Fruit fly (Drosophila melanogaster): Measurements from ENCODE around the gene CG43373.

Gene CG43373

dm6 chr3L:16497198-16497701 lies 45.9 kb downstream of the CG43373 start, which contains the start of gene st:
TSS of gene st (plus strand) at chr3L:16497651.
- TF ChIP-seq Clk (GFP tag; optimal IDR thresholded peaks at IDR 0.05) = no peak
- TF ChIP-seq CG11617 (GFP tag; optimal IDR thresholded peaks at IDR 0.05) = no peak
- peak; percentile 3 for TF ChIP-seq tj (GFP tag; optimal IDR thresholded peaks at IDR 0.05)
- peak; percentile 18 for TF ChIP-seq CG7101 (tag; optimal IDR thresholded peaks at IDR 0.05)
- TF ChIP-seq CG33017 (tag; optimal IDR thresholded peaks at IDR 0.05) = peak; percentile 8
- TF ChIP-seq Mnt (GFP tag; optimal IDR thresholded peaks at IDR 0.05) = no peak
- TF ChIP-seq CG7045 (GFP tag; optimal IDR thresholded peaks at IDR 0.05) = no peak
- TF ChIP-seq bab1 (GFP tag; optimal IDR thresholded peaks at IDR 0.05) = no peak
- no peak for TF ChIP-seq Crg-1 (GFP tag; optimal IDR thresholded peaks at IDR 0.05)

DNA sequence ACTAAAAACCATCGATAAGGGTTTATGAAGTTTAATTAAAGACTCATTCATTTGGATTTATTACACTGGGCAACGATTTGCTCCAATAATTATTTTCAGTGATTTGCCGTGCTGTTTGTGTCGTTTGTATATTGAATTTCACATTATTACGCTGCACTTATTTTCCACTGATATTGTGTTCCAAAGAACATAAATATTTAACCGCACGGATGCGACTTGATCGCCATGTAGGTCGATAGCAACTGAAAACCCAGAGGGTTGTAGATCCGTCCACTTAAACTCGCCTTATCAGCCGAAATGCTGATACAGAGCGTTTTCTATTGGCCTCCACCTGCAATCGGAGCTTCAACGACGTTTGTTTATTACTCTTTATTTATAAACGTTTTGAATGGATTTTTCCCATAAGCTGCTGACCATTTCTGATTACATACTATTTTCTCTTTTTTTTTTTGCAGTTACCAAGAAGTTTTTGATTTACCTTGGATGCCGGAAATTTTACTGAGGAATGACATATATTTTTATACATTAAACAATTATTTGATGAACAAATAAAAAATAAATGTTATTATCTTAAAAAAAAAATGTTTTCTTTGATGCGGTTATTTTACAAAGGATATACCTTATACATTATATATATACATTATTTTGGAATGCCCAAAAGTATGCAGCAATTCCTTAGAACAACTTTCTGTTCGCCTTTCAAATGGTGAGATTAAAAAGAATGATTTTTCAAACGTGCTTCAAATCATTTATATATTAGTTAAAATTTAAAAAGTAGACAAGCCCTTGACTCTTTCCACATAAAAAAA lies 47.0 kb downstream of the CG43373 start, which contains the start of gene CG42514:
Gene CG42514 (minus strand): TSS at position 248 of the 809 bp plus-strand sequence.
- TF ChIP-seq tj (GFP tag; optimal IDR thresholded peaks at IDR 0.05) = peak; percentile 90
- no peak for TF ChIP-seq CG14711 (tag; optimal IDR thresholded peaks at IDR 0.05)
- TF ChIP-seq Clk (GFP tag; optimal IDR thresholded peaks at IDR 0.05) = no peak
- TF ChIP-seq CG7101 (tag; optimal IDR thresholded peaks at IDR 0.05) = peak; percentile 31
- peak; percentile 86 for TF ChIP-seq kay (GFP tag; ENCODE audit: borderline replicate concordance)
- peak; percentile 37 for TF ChIP-seq Mnt (GFP tag; optimal IDR thresholded peaks at IDR 0.05)
- peak; percentile 82 for TF ChIP-seq cic (GFP tag; optimal IDR thresholded peaks at IDR 0.05)
- TF ChIP-seq pad (GFP tag; optimal IDR thresholded peaks at IDR 0.05) = no peak

DNA sequence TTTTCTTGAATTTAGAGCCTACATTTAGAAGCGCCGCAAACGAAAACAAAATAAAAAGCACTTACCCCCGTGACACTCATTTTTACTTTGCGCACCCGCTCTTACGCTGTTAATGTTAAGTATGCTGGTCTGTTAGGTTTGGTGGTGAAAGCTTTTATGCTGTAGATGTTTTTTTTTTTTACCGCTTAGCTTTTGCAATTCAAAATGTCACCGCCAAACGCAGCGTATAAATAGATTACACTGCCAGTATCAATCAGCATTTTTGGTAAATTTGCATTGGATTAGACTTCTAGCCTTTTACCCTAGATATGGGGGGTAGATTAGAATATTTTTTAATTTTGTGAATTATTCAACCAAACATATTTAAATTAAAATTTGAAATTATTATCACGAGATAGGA lies 47.9 kb downstream of the CG43373 start:
- no peak for TF ChIP-seq pad (GFP tag; optimal IDR thresholded peaks at IDR 0.05)

dm6 chr3L:16494651-16495074 lies 48.5 kb downstream of the CG43373 start:
- TF ChIP-seq cic (GFP tag; optimal IDR thresholded peaks at IDR 0.05) (no peak), Clk (GFP tag; optimal IDR thresholded peaks at IDR 0.05) (no peak), Hr96 (GFP tag; optimal IDR thresholded peaks at IDR 0.05) (no peak)

DNA sequence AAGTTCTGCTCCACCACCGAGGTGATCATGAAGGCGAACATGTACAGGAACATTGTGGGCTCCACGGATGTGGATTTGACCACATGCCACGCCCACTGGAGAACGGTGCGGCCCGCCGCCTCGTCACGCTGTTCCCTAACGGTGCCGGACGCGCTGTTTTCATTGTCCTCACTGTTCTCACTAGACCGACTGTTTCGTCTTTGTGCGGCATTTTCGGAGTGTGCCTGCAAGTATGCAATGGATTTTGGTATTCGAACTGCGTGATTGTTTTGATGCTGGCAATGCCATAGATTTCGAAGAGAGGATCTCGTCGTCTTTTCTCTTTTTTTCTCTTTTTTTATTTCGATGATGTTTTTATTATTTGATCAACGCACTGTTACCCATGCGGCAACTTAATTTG lies 49.5 kb downstream of the CG43373 start:
- TF ChIP-seq Clk (GFP tag; optimal IDR thresholded peaks at IDR 0.05) (no peak), ovo (GFP tag; optimal IDR thresholded peaks at IDR 0.05) (no peak), CG33017 (tag; optimal IDR thresholded peaks at IDR 0.05) (no peak), Mnt (GFP tag; optimal IDR thresholded peaks at IDR 0.05) (no peak), cic (GFP tag; optimal IDR thresholded peaks at IDR 0.05) (no peak), cnc (optimal IDR thresholded peaks at IDR 0.05) (no peak), toe (GFP tag; optimal IDR thresholded peaks at IDR 0.05) (no peak)

DNA sequence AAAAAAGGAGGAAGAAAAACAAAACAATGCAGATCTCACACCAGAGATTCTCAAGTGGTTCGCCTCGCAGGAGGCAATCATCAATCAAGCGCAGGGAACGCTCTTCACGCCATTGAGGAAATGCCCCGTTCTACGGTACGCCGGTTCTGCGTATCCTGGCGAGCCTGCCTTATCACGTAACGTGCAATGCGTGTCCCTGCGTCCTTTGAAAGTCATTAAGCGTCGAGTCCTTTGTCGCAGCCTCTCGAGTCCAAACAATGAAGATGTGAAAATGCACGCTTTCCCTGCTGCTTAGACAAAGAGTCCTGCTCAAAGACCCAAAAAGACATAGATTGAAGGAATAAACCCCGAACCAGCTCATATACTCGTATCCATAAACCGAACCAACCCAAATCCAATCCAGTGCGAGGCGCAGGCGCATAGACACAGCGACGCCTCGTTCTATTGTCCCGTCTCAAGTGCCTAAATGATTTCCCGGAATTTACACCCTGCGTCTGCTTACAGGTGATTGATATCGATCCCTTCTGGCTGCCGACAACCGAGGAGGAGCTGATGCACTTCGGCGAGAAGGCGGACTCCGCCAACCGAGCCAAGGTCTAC lies 52.1 kb downstream of the CG43373 start:
- TF ChIP-seq CG1620 (GFP tag; optimal IDR thresholded peaks at IDR 0.05) (no peak), Hr96 (GFP tag; optimal IDR thresholded peaks at IDR 0.05) (no peak), cnc (optimal IDR thresholded peaks at IDR 0.05) (no peak), CG12768 (GFP tag; optimal IDR thresholded peaks at IDR 0.05) (no peak), bab1 (GFP tag; optimal IDR thresholded peaks at IDR 0.05) (no peak), ovo (GFP tag; optimal IDR thresholded peaks at IDR 0.05) (no peak), Mnt (GFP tag; optimal IDR thresholded peaks at IDR 0.05) (no peak), CG5204 (GFP tag; optimal IDR thresholded peaks at IDR 0.05) (no peak), kay (GFP tag; ENCODE audit: borderline replicate concordance) (no peak), CG11617 (GFP tag; optimal IDR thresholded peaks at IDR 0.05) (no peak), CG7101 (tag; optimal IDR thresholded peaks at IDR 0.05) (no peak), pad (GFP tag; optimal IDR thresholded peaks at IDR 0.05) (no peak)

dm6 chr3L:16490583-16490880 lies 52.6 kb downstream of the CG43373 start:
- no peak for TF ChIP-seq bab1 (GFP tag; optimal IDR thresholded peaks at IDR 0.05)
- no peak for TF ChIP-seq CG5204 (GFP tag; optimal IDR thresholded peaks at IDR 0.05)
- no peak for TF ChIP-seq Crg-1 (GFP tag; optimal IDR thresholded peaks at IDR 0.05)
- TF ChIP-seq cic (GFP tag; optimal IDR thresholded peaks at IDR 0.05) = no peak
- no peak for TF ChIP-seq CG14711 (tag; optimal IDR thresholded peaks at IDR 0.05)
- no peak for TF ChIP-seq pad (GFP tag; optimal IDR thresholded peaks at IDR 0.05)
- no peak for TF ChIP-seq CG7045 (GFP tag; optimal IDR thresholded peaks at IDR 0.05)
- no peak for TF ChIP-seq ovo (GFP tag; optimal IDR thresholded peaks at IDR 0.05)
- TF ChIP-seq CG33017 (tag; optimal IDR thresholded peaks at IDR 0.05) = no peak
- TF ChIP-seq Hr96 (GFP tag; optimal IDR thresholded peaks at IDR 0.05) = no peak
- TF ChIP-seq Clk (GFP tag; optimal IDR thresholded peaks at IDR 0.05) = no peak

Measured in whole organism, adult.